Worm (Caenorhabditis elegans): ENCODE data around the gene srz-70.

- no peak for TF ChIP-seq ama-1 (optimal IDR thresholded peaks at IDR 0.05)
- no peak for TF ChIP-seq ama-1 (GFP tag; optimal IDR thresholded peaks at IDR 0.05)
- no peak for TF ChIP-seq sea-2 (GFP tag; IDR thresholded peaks at IDR 0.05)
- no peak for TF ChIP-seq attf-3 (GFP tag; conservative IDR thresholded peaks at IDR 0.05)
- no peak for TF ChIP-seq dpl-1 (GFP tag; optimal IDR thresholded peaks at IDR 0.05)
- TF ChIP-seq F33H1.4 (GFP tag; IDR thresholded peaks at IDR 0.05) = no peak
- no peak for TF ChIP-seq gei-17 (GFP tag; optimal IDR thresholded peaks at IDR 0.05)
- TF ChIP-seq T07F8.4 (tag; optimal IDR thresholded peaks at IDR 0.05) = no peak
These were observed 2.9 kb upstream of the srz-70 start, which contains the start of gene srz-37 for ce11 chrIV:3481760-3482159.

Data from whole organism, young adult.